Fruit fly (Drosophila melanogaster) whole organism, embryonic: ENCODE data around the gene tmod.
A peak's percentile ranks its signal among the peaks of the same experiment; 100 is the strongest.

Experiments
- CG10267 ChIP-seq: fragments of 200-800 bp; sonication (Bioruptor generic); optimal IDR thresholded peaks from 2 replicates; lab custom pipeline; 2018; ENCODE audit warnings: missing biosample characterization, mild to moderate bottlenecking, missing genetic modification characterization, moderate library complexity
- CG10321 ChIP-seq: fragments of 200-800 bp; sonication (Bioruptor generic); IDR thresholded peaks from 2 replicates; pipeline ENCODE4 v1.3.6; 2022; ENCODE audit warnings: missing biosample characterization, missing genetic modification characterization
- CG10462 ChIP-seq: fragments of 200-800 bp; sonication (Bioruptor generic); optimal IDR thresholded peaks from 2 replicates; lab custom pipeline; 2016; ENCODE audit warnings: missing biosample characterization, missing genetic modification characterization
- CG11456 ChIP-seq: fragments of 200-800 bp; sonication (Bioruptor generic); IDR thresholded peaks from 3 replicates; pipeline ENCODE4 v1.3.6; 2022; ENCODE audit warnings: missing biosample characterization, missing genetic modification characterization
- CG12744 ChIP-seq: fragments of 200-800 bp; sonication (Bioruptor generic); optimal IDR thresholded peaks from 2 replicates; lab custom pipeline; 2016; ENCODE audit warnings: missing biosample characterization, missing genetic modification characterization
- CG13894 ChIP-seq: fragments of 200-800 bp; sonication (Bioruptor generic); optimal IDR thresholded peaks from 3 replicates; lab custom pipeline; 2018; ENCODE audit warnings: missing biosample characterization, mild to moderate bottlenecking, missing genetic modification characterization, moderate library complexity
- CG15514 ChIP-seq: fragments of 200-800 bp; sonication (Bioruptor generic); optimal IDR thresholded peaks from 3 replicates; lab custom pipeline; 2017; ENCODE audit warnings: missing biosample characterization, missing genetic modification characterization, mild to moderate bottlenecking, moderate library complexity, missing genetic modification reagents
- CG17186 ChIP-seq: fragments of 200-800 bp; sonication (Bioruptor generic); optimal IDR thresholded peaks from 3 replicates; lab custom pipeline; 2017; ENCODE audit warnings: missing biosample characterization, missing genetic modification reagents, missing genetic modification characterization
- CG17612 ChIP-seq: fragments of 200-800 bp; sonication (Bioruptor generic); IDR thresholded peaks from 2 replicates; pipeline ENCODE4 v1.3.6; 2022; ENCODE audit warnings: missing biosample characterization, missing genetic modification characterization
- CG2875 ChIP-seq: fragments of 200-800 bp; sonication (Bioruptor generic); optimal IDR thresholded peaks from 2 replicates; lab custom pipeline; 2017; ENCODE audit warnings: missing biosample characterization, mild to moderate bottlenecking, missing genetic modification characterization, missing genetic modification reagents
- CG33213 ChIP-seq: fragments of 200-800 bp; sonication (Bioruptor generic); optimal IDR thresholded peaks from 3 replicates; lab custom pipeline; 2016; ENCODE audit warnings: missing biosample characterization, missing genetic modification characterization
- CG3726 ChIP-seq: fragments of 200-800 bp; sonication (Bioruptor generic); IDR thresholded peaks from 3 replicates; pipeline ENCODE4, ENCODE4 v1.3.6; 2022; ENCODE audit warnings: missing biosample characterization, missing genetic modification characterization
- CG4617 ChIP-seq: fragments of 200-800 bp; sonication (Bioruptor generic); optimal IDR thresholded peaks from 3 replicates; lab custom pipeline; 2016; ENCODE audit warnings: missing biosample characterization, missing genetic modification characterization, borderline replicate concordance
- CG4730 ChIP-seq: fragments of 200-800 bp; sonication (Bioruptor generic); IDR thresholded peaks from 2 replicates; pipeline ENCODE4 v1.3.6; 2022; ENCODE audit warnings: missing biosample characterization, missing genetic modification characterization
- CG6175 ChIP-seq: fragments of 200-800 bp; sonication (Bioruptor generic); IDR thresholded peaks from 3 replicates; pipeline ENCODE4 v1.3.6; 2022; ENCODE audit warnings: missing biosample characterization, missing genetic modification characterization
- CG6791 ChIP-seq: fragments of 200-800 bp; sonication (Bioruptor generic); IDR thresholded peaks from 3 replicates; pipeline ENCODE4 v1.3.6; 2022; ENCODE audit warnings: missing biosample characterization, missing genetic modification characterization; ENCODE audit not compliant: partially characterized antibody
- CG7372 ChIP-seq: fragments of 200-800 bp; sonication (Bioruptor generic); IDR thresholded peaks from 2 replicates; pipeline ENCODE4 v1.3.6; 2022; ENCODE audit warnings: missing biosample characterization, missing genetic modification characterization
- CG7745 ChIP-seq: fragments of 200-800 bp; sonication (Bioruptor generic); optimal IDR thresholded peaks from 2 replicates; lab custom pipeline; 2018; ENCODE audit warnings: missing biosample characterization, mild to moderate bottlenecking, missing genetic modification characterization, moderate library complexity
- CG8924 ChIP-seq: fragments of 200-800 bp; optimal IDR thresholded peaks from 3 replicates; lab custom pipeline; 2019; ENCODE audit warnings: missing biosample characterization, mild to moderate bottlenecking, missing genetic modification characterization, moderate library complexity
- CkIIα-i1 ChIP-seq: fragments of 200-800 bp; sonication (Bioruptor generic); IDR thresholded peaks from 2 replicates; pipeline ENCODE4 v1.3.6; 2022; ENCODE audit warnings: missing biosample characterization, missing genetic modification characterization
- D19B ChIP-seq: fragments of 200-800 bp; sonication (Bioruptor generic); optimal IDR thresholded peaks from 2 replicates; lab custom pipeline; 2017; ENCODE audit warnings: missing biosample characterization, mild to moderate bottlenecking, missing genetic modification characterization
- Dbx ChIP-seq: fragments of 200-800 bp; sonication (Bioruptor generic); IDR thresholded peaks from 3 replicates; pipeline ENCODE4 v1.3.6; 2022; ENCODE audit warnings: missing biosample characterization, missing genetic modification characterization
- Eip74EF ChIP-seq, 2 experiments: fragments of 200-800 bp in 1 of 2; fragments of >200 bp in 1 of 2; sonication (Bioruptor generic) in 1 of 2; optimal IDR thresholded peaks; 2 replicates each; lab custom pipeline; 2017 to 2019; ENCODE audit warnings: missing biosample characterization in 2 of 2, missing genetic modification characterization in 2 of 2, mild to moderate bottlenecking in 1 of 2, moderate library complexity in 1 of 2
- Ets65A ChIP-seq: fragments of 200-800 bp; sonication (Bioruptor generic); peaks from one replicate; lab custom pipeline; 2016; ENCODE audit warnings: missing biosample characterization, missing genetic modification characterization
- Ets97D ChIP-seq: fragments of 200-800 bp; sonication (Bioruptor generic); optimal IDR thresholded peaks from 3 replicates; lab custom pipeline; 2016; ENCODE audit warnings: missing biosample characterization, missing genetic modification characterization
- H2.0 ChIP-seq: fragments of 200-800 bp; sonication (Bioruptor generic); IDR thresholded peaks from 2 replicates; pipeline ENCODE4 v1.3.6; 2022; ENCODE audit warnings: missing biosample characterization, missing genetic modification characterization
- HLH3B ChIP-seq: fragments of 200-800 bp; sonication (Bioruptor generic); IDR thresholded peaks from 2 replicates; pipeline ENCODE4 v1.3.6; 2022; ENCODE audit warnings: missing biosample characterization, missing genetic modification characterization
- Hr39 ChIP-seq: fragments of >200 bp; optimal IDR thresholded peaks from 2 replicates; lab custom pipeline; 2017
- Lpt ChIP-seq: fragments of >200 bp; optimal IDR thresholded peaks from 2 replicates; lab custom pipeline; 2018; ENCODE audit warnings: missing biosample characterization, missing genetic modification characterization
- Mad ChIP-seq: fragments of 200-800 bp; sonication (Bioruptor generic); optimal IDR thresholded peaks from 2 replicates; lab custom pipeline; 2016; ENCODE audit warnings: missing biosample characterization, missing genetic modification characterization
- Nf-YC ChIP-seq: fragments of 200-800 bp; optimal IDR thresholded peaks from 3 replicates; lab custom pipeline; 2019; ENCODE audit warnings: missing biosample characterization, mild to moderate bottlenecking, missing genetic modification characterization, moderate library complexity
- Optix ChIP-seq: fragments of 200-800 bp; sonication (Bioruptor generic); IDR thresholded peaks from 3 replicates; pipeline ENCODE4 v1.3.6; 2022; ENCODE audit warnings: missing biosample characterization, missing genetic modification characterization
- Poxn ChIP-seq: fragments of 200-800 bp; sonication (Bioruptor generic); IDR thresholded peaks from 2 replicates; pipeline ENCODE4 v1.3.6; 2022; ENCODE audit warnings: missing biosample characterization, missing genetic modification characterization
- Sry-β ChIP-seq: fragments of 200-800 bp; sonication (Bioruptor generic); optimal IDR thresholded peaks from 2 replicates; lab custom pipeline; 2018; ENCODE audit warnings: missing biosample characterization, mild to moderate bottlenecking, missing genetic modification characterization, moderate library complexity
- abd-A ChIP-seq: fragments of 200-800 bp; sonication (Bioruptor generic); optimal IDR thresholded peaks from 3 replicates; lab custom pipeline; 2019; ENCODE audit warnings: missing biosample characterization, mild to moderate bottlenecking, missing genetic modification characterization, moderate library complexity
- chm ChIP-seq: fragments of 200-800 bp; sonication (Bioruptor generic); IDR thresholded peaks from 2 replicates; pipeline ENCODE4 v1.3.6; 2022; ENCODE audit warnings: missing biosample characterization, missing genetic modification characterization
- ci ChIP-seq: fragments of 200-800 bp; sonication (Bioruptor generic); IDR thresholded peaks from 3 replicates; pipeline ENCODE4 v1.3.6; 2022; ENCODE audit warnings: missing biosample characterization, missing genetic modification characterization
- corto ChIP-seq: fragments of 200-800 bp; sonication (Bioruptor generic); optimal IDR thresholded peaks from 2 replicates; lab custom pipeline; 2016; ENCODE audit warnings: missing biosample characterization, mild to moderate bottlenecking, missing genetic modification characterization, moderate library complexity
- disco-r ChIP-seq: fragments of 200-800 bp; sonication (Bioruptor generic); optimal IDR thresholded peaks from 2 replicates; lab custom pipeline; 2016; ENCODE audit warnings: missing biosample characterization, missing genetic modification characterization
- eve ChIP-seq, 2 experiments: fragments of >200 bp; optimal IDR thresholded peaks; 2 replicates each; lab custom pipeline; 2017; ENCODE audit warnings: missing biosample characterization in 2 of 2, missing genetic modification characterization in 2 of 2
- fd96Cb ChIP-seq: fragments of 200-800 bp; sonication (Bioruptor generic); optimal IDR thresholded peaks from 2 replicates; lab custom pipeline; 2018; ENCODE audit warnings: missing biosample characterization, mild to moderate bottlenecking, missing genetic modification characterization, moderate library complexity
- ftz-f1 ChIP-seq: fragments of 200-800 bp; sonication (Bioruptor generic); optimal IDR thresholded peaks from 2 replicates; lab custom pipeline; 2016; ENCODE audit warnings: missing biosample characterization, missing genetic modification characterization
- gcm ChIP-seq: fragments of 200-800 bp; sonication (Bioruptor generic); optimal IDR thresholded peaks from 2 replicates; lab custom pipeline; 2019; ENCODE audit warnings: missing biosample characterization, mild to moderate bottlenecking, missing genetic modification characterization, moderate library complexity
- lab ChIP-seq: fragments of 200-800 bp; sonication (Bioruptor generic); optimal IDR thresholded peaks from 3 replicates; lab custom pipeline; 2017; ENCODE audit warnings: missing biosample characterization, missing genetic modification characterization, mild to moderate bottlenecking, moderate library complexity, missing genetic modification reagents
- lmd ChIP-seq: fragments of 200-800 bp; sonication (Bioruptor generic); IDR thresholded peaks from 2 replicates; pipeline ENCODE4 v1.3.6; 2022; ENCODE audit warnings: missing biosample characterization, missing genetic modification characterization
- nom ChIP-seq: fragments of 200-800 bp; sonication (Bioruptor generic); optimal IDR thresholded peaks from 2 replicates; lab custom pipeline; 2017; ENCODE audit warnings: missing biosample characterization, missing genetic modification characterization, mild to moderate bottlenecking, moderate library complexity, missing genetic modification reagents
- phol ChIP-seq: fragments of 200-800 bp; sonication (Bioruptor generic); optimal IDR thresholded peaks from 3 replicates; lab custom pipeline; 2018; ENCODE audit warnings: missing biosample characterization, mild to moderate bottlenecking, missing genetic modification characterization, moderate library complexity
- pum ChIP-seq: fragments of 200-800 bp; sonication (Bioruptor generic); optimal IDR thresholded peaks from 2 replicates; lab custom pipeline; 2016; ENCODE audit warnings: missing biosample characterization, missing genetic modification characterization
- sima ChIP-seq: fragments of 200-800 bp; sonication (Bioruptor generic); optimal IDR thresholded peaks from 2 replicates; lab custom pipeline; 2016; ENCODE audit warnings: missing biosample characterization, missing genetic modification characterization
- unpg ChIP-seq: fragments of 200-800 bp; sonication (Bioruptor generic); optimal IDR thresholded peaks from 3 replicates; lab custom pipeline; 2018; ENCODE audit warnings: missing biosample characterization, mild to moderate bottlenecking, missing genetic modification characterization, moderate library complexity
- wor ChIP-seq: fragments of 200-800 bp; sonication (Bioruptor generic); IDR thresholded peaks from 2 replicates; pipeline ENCODE4 v1.3.6; 2022; ENCODE audit warnings: missing biosample characterization, missing genetic modification characterization

Gene tmod

DNA sequence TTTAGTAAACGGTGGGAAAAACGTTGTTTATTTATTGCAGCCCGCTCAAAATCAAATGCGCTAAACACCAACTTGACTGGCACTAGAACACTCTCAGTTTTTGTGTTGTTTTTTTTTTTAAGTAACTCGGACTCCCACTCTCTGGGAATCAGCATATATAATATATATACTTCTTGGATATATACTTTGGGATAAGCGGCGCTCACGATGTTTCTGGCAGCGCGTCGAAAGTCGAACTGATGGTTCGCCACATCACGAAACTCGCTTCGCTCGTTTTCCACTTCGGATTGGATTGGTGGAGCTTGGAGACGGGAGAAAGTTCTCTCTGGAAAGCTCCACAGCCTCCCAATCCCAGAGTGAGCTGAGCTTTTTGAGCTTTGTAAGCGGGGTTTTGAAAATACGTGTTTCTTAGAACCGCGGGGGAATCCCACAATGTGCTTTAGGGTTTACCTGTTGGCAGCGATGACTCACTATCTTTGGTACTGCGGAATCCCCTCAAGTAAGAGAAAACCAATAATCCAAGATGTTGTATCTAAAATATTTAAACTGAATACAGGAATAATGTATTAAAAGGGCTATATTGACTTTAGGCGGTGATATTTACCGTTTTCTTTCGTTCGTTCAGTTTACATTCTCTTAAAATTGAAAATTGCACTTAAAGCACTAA, 5.5 kb upstream of the tmod start, which contains the start of gene jdp (continued):
- no peak for TF ChIP-seq Sry-β (GFP tag; lab: Kevin White, UChicago)
- TF ChIP-seq Eip74EF (GFP tag; optimal IDR thresholded peaks at IDR 0.05; lab: Kevin White, UChicago) = peak in 1 of 2 experiments; percentile 8
- peak; percentile 25; the same call in 1 of the 3 replicates for TF ChIP-seq Dbx (GFP tag; lab: Robert Waterston, UW)
- no peak for TF ChIP-seq eve (GFP tag; optimal IDR thresholded peaks at IDR 0.05; lab: Kevin White, UChicago)
- TF ChIP-seq Ets97D = no peak
- TF ChIP-seq CG4730 (GFP tag; lab: Robert Waterston, UW) = no peak
- TF ChIP-seq Hr39 = no peak
- TF ChIP-seq Ets65A = no peak
- TF ChIP-seq CG3726 (GFP tag; lab: Robert Waterston, UW) = no peak
- TF ChIP-seq CG15514 (GFP tag; lab: Kevin White, UChicago) = no peak
- no peak for TF ChIP-seq gcm
- no peak for TF ChIP-seq CG17612 (GFP tag; lab: Robert Waterston, UW)
- 0 out of 3 replicates have a peak, but pooled peaks have one; percentile 7 for TF ChIP-seq CG6175 (GFP tag; lab: Robert Waterston, UW)
- TF ChIP-seq corto (GFP tag; lab: Kevin White, UChicago) = peak; percentile 8
- TF ChIP-seq wor (GFP tag; lab: Robert Waterston, UW) = no peak
- TF ChIP-seq abd-A (tag; lab: Kevin White, UChicago) = peak; percentile 55
- TF ChIP-seq CG13894 (tag; lab: Kevin White, UChicago) = peak; percentile 90
- TF ChIP-seq disco-r (GFP tag; lab: Kevin White, UChicago) = no peak
- TF ChIP-seq ci (GFP tag; lab: Robert Waterston, UW) = peak; percentile 25; the same call in 1 of the 3 replicates
- TF ChIP-seq unpg (GFP tag; lab: Kevin White, UChicago) = no peak
- no peak for TF ChIP-seq Poxn (GFP tag; lab: Robert Waterston, UW)
- peak; percentile 5 for TF ChIP-seq CG8924
- 0 out of 3 replicates have a peak, but pooled peaks have one; percentile 29 for TF ChIP-seq CG6791 (GFP tag; lab: Robert Waterston, UW)
- no peak for TF ChIP-seq CG4617 (GFP tag; lab: Kevin White, UChicago)
- TF ChIP-seq CG7745 (tag; lab: Kevin White, UChicago) = no peak
- no peak for TF ChIP-seq Mad (GFP tag; lab: Kevin White, UChicago)
- TF ChIP-seq chm (GFP tag; lab: Robert Waterston, UW) = peak; percentile 20; the same call in 1 of the 2 replicates
- TF ChIP-seq Lpt (GFP tag; lab: Kevin White, UChicago) = no peak
- no peak for TF ChIP-seq CG10321 (GFP tag; lab: Robert Waterston, UW)
- TF ChIP-seq CG33213 (GFP tag; lab: Kevin White, UChicago) = no peak
- TF ChIP-seq ftz-f1 = no peak
- no peak for TF ChIP-seq CG2875 (GFP tag; lab: Kevin White, UChicago)
- TF ChIP-seq Optix = no peak
- TF ChIP-seq CG17186 (GFP tag; lab: Kevin White, UChicago) = no peak
- TF ChIP-seq pum = no peak
- no peak for TF ChIP-seq sima (GFP tag; lab: Kevin White, UChicago)
- no peak for TF ChIP-seq fd96Cb (tag; lab: Kevin White, UChicago)
- TF ChIP-seq CG10267 (tag; lab: Kevin White, UChicago) = no peak
- no peak for TF ChIP-seq CG11456 (GFP tag; lab: Robert Waterston, UW)
- TF ChIP-seq Nf-YC = peak; percentile 65
- no peak for TF ChIP-seq CG12744 (GFP tag; lab: Kevin White, UChicago)
- TF ChIP-seq phol (tag; lab: Kevin White, UChicago) = no peak
- TF ChIP-seq nom (GFP tag; lab: Kevin White, UChicago) = peak; percentile 41
- peak; percentile 15 for TF ChIP-seq lab (GFP tag; lab: Kevin White, UChicago)
- no peak for TF ChIP-seq CG7372 (GFP tag; lab: Robert Waterston, UW)
- no peak for TF ChIP-seq CkIIα-i1 (GFP tag; lab: Robert Waterston, UW)
- no peak for TF ChIP-seq CG10462 (GFP tag; lab: Kevin White, UChicago)
- TF ChIP-seq D19B (GFP tag; lab: Kevin White, UChicago) = no peak
- no peak for TF ChIP-seq HLH3B (GFP tag; lab: Robert Waterston, UW)
- TF ChIP-seq lmd (GFP tag; lab: Robert Waterston, UW) = no peak
- TF ChIP-seq H2.0 = no peak
